Worm (Caenorhabditis elegans): ENCODE data around the gene srv-27.

The srv-27 gene

ce11 chrIV:6325772-6326171 lies 27.6 kb upstream of the srv-27 start (continued):
- TF ChIP-seq F39B2.1 (GFP tag; IDR thresholded peaks at IDR 0.05) (0 out of 2 replicates have a peak, but pooled peaks have one; percentile 31), C17E4.6 (GFP tag; IDR thresholded peaks at IDR 0.05) (no peak), tbp1 (GFP tag; optimal IDR thresholded peaks at IDR 0.05) (peak; percentile 29), rcor-1 (GFP tag; IDR thresholded peaks at IDR 0.05) (no peak), tlf-1 (GFP tag; optimal IDR thresholded peaks at IDR 0.05) (no peak), hsf-1 (GFP tag; IDR thresholded peaks at IDR 0.05) (peak; percentile 27), ceh-100 (GFP tag; IDR thresholded peaks at IDR 0.05) (no peak), madf-6 (GFP tag; IDR thresholded peaks at IDR 0.05) (peak; percentile 46), ztf-28 (GFP tag; IDR thresholded peaks at IDR 0.05) (no peak), athp-1 (tag; optimal IDR thresholded peaks at IDR 0.05) (peak; percentile 39), dpff-1 (tag; optimal IDR thresholded peaks at IDR 0.05) (no peak), ztf-25 (GFP tag; IDR thresholded peaks at IDR 0.05) (no peak), ztf-18 (tag; optimal IDR thresholded peaks at IDR 0.05) (no peak), egl-18 (GFP tag; IDR thresholded peaks at IDR 0.05) (no peak), sdz-38 (tag; optimal IDR thresholded peaks at IDR 0.05) (no peak), somi-1 (GFP tag; optimal IDR thresholded peaks at IDR 0.05) (no peak), F22D6.2 (tag; optimal IDR thresholded peaks at IDR 0.05) (no peak), F37B4.10 (GFP tag; IDR thresholded peaks at IDR 0.05) (no peak)

- TF ChIP-seq ceh-27 (GFP tag; optimal IDR thresholded peaks at IDR 0.05) = peak; percentile 96
- 0 out of 2 replicates have a peak, but pooled peaks have one; percentile 36 for TF ChIP-seq bed-2 (GFP tag; IDR thresholded peaks at IDR 0.05)
- TF ChIP-seq mel-28 (tag; optimal IDR thresholded peaks at IDR 0.05; ENCODE audit: borderline replicate concordance) = no peak
- peak; percentile 75 for TF ChIP-seq gei-17 (GFP tag; optimal IDR thresholded peaks at IDR 0.05)
- peak; percentile 93 for TF ChIP-seq ekl-4 (GFP tag; IDR thresholded peaks at IDR 0.05)
- TF ChIP-seq T07F8.4 (tag; optimal IDR thresholded peaks at IDR 0.05) = no peak
- TF ChIP-seq akir-1 (GFP tag; optimal IDR thresholded peaks at IDR 0.05) = no peak
- TF ChIP-seq snpc-3.4 (tag; optimal IDR thresholded peaks at IDR 0.05) = peak; percentile 83
- TF ChIP-seq him-1 (tag; optimal IDR thresholded peaks at IDR 0.05) = no peak
- peak; percentile 91 for TF ChIP-seq rcor-1 (GFP tag; IDR thresholded peaks at IDR 0.05)
- peak; percentile 54 for TF ChIP-seq xnd-1 (tag; optimal IDR thresholded peaks at IDR 0.05)
- peak; percentile 87 for TF ChIP-seq ceh-100 (GFP tag; IDR thresholded peaks at IDR 0.05)
- peak; percentile 79; the same call in 1 of the 2 replicates for TF ChIP-seq attf-6 (GFP tag; IDR thresholded peaks at IDR 0.05)
- peak; percentile 82 for TF ChIP-seq ZK185.1 (tag; optimal IDR thresholded peaks at IDR 0.05; ENCODE audit: poor library complexity, severe bottlenecking)
- TF ChIP-seq ceh-40 (GFP tag; IDR thresholded peaks at IDR 0.05) = 0 out of 2 replicates have a peak, but pooled peaks have one; percentile 55
- TF ChIP-seq lin-40 (tag; optimal IDR thresholded peaks at IDR 0.05) = peak; percentile 96
- no peak for TF ChIP-seq mes-4 (tag; optimal IDR thresholded peaks at IDR 0.05)
- peak; percentile 91 for TF ChIP-seq Y56A3A.18 (GFP tag; IDR thresholded peaks at IDR 0.05)
- TF ChIP-seq sptf-2 (GFP tag; optimal IDR thresholded peaks at IDR 0.05) = no peak
- peak; percentile 47 for TF ChIP-seq pha-4 (tag; optimal IDR thresholded peaks at IDR 0.05)
- peak; percentile 81; the same call in 1 of the 2 replicates for TF ChIP-seq sea-2 (GFP tag; IDR thresholded peaks at IDR 0.05)
- peak; percentile 91 for TF ChIP-seq lir-1 (GFP tag; conservative IDR thresholded peaks at IDR 0.05)
- peak; percentile 86; the same call in 1 of the 2 replicates for TF ChIP-seq egl-44 (GFP tag; IDR thresholded peaks at IDR 0.05)
- TF ChIP-seq dox-1 (GFP tag; IDR thresholded peaks at IDR 0.05) = peak; percentile 96
- no peak for TF ChIP-seq F57A8.1 (GFP tag; optimal IDR thresholded peaks at IDR 0.05)
- peak; percentile 79 for TF ChIP-seq F57C9.4 (tag; optimal IDR thresholded peaks at IDR 0.05)
- peak; percentile 61 for TF ChIP-seq dpl-1 (GFP tag; optimal IDR thresholded peaks at IDR 0.05)
- peak; percentile 94 for TF ChIP-seq mcd-1 (GFP tag; IDR thresholded peaks at IDR 0.05)
- TF ChIP-seq lsy-27 (tag; optimal IDR thresholded peaks at IDR 0.05; ENCODE audit: borderline replicate concordance, insufficient read depth) = peak; percentile 2
- no peak for TF ChIP-seq mxl-1 (tag; optimal IDR thresholded peaks at IDR 0.05)
- peak; percentile 92 for TF ChIP-seq lin-54 (GFP tag; optimal IDR thresholded peaks at IDR 0.05)
- TF ChIP-seq fkh-3 (tag; optimal IDR thresholded peaks at IDR 0.05) = no peak
- peak; percentile 75 for TF ChIP-seq tbp1 (GFP tag; optimal IDR thresholded peaks at IDR 0.05)
Measured at ce11 chrIV:6323654-6324224, 25.6 kb upstream of the srv-27 start, which contains the start of gene sqd-1. TSS of gene sqd-1 (plus strand) at chrIV:6324174.
